Worm (Caenorhabditis elegans): ENCODE data around the gene F10E9.10.

F10E9.10 gene

ce11 chrIII:8293260-8293659, 26.8 kb downstream of the F10E9.10 start:
- TF ChIP-seq F57A8.1 (GFP tag; optimal IDR thresholded peaks at IDR 0.05) = no peak
- no peak for TF ChIP-seq B0035.1 (tag; optimal IDR thresholded peaks at IDR 0.05)
- TF ChIP-seq lsl-1 (GFP tag; optimal IDR thresholded peaks at IDR 0.05) = no peak
- TF ChIP-seq nhr-80 (tag; optimal IDR thresholded peaks at IDR 0.05) = peak; percentile 68
- no peak for TF ChIP-seq ceh-79 (tag; optimal IDR thresholded peaks at IDR 0.05)
- TF ChIP-seq madf-10 (tag; optimal IDR thresholded peaks at IDR 0.05) = no peak
- TF ChIP-seq unc-62 (GFP tag; optimal IDR thresholded peaks at IDR 0.05) = peak; percentile 42

ce11 chrIII:8291268-8292032, 28.6 kb downstream of the F10E9.10 start:
- TF ChIP-seq nhr-80 (tag; optimal IDR thresholded peaks at IDR 0.05) (peak; percentile 60), dox-1 (GFP tag; IDR thresholded peaks at IDR 0.05) (0 out of 2 replicates have a peak, but pooled peaks have one; percentile 22), lir-1 (GFP tag; conservative IDR thresholded peaks at IDR 0.05) (no peak)

- TF ChIP-seq K12H6.12 (tag; optimal IDR thresholded peaks at IDR 0.05) (no peak), hmg-1.2 (GFP tag; IDR thresholded peaks at IDR 0.05) (no peak), lin-40 (tag; optimal IDR thresholded peaks at IDR 0.05) (no peak), madf-10 (tag; optimal IDR thresholded peaks at IDR 0.05) (no peak), ceh-58 (GFP tag; IDR thresholded peaks at IDR 0.05) (no peak), ceh-79 (tag; optimal IDR thresholded peaks at IDR 0.05) (no peak), F10E7.11 (tag; optimal IDR thresholded peaks at IDR 0.05) (no peak), F37B4.10 (GFP tag; IDR thresholded peaks at IDR 0.05) (no peak)
Measured at ce11 chrIII:8289181-8289580, 30.9 kb downstream of the F10E9.10 start.

DNA sequence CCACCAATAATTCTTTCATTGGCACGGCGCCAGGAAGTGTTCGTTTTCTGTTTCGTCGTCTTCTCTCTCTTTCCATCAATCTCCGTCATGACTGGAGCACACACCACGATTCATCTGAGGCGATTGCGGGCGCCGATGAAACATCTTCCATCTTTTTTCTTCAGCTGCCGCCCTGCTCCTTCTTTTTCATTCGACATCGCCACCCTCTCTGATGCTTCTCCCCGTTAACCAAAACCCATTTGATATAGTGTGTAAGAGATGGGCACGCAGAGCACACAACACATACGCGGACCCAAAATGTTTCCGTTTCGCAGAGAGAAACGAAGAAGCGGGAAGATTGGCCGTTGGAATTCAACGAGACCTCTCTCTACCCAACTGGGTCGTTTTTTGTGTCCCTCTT, 32.6 kb downstream of the F10E9.10 start:
- no peak for TF ChIP-seq gei-17 (GFP tag; optimal IDR thresholded peaks at IDR 0.05)
- peak; percentile 46 for TF ChIP-seq K12H6.12 (tag; optimal IDR thresholded peaks at IDR 0.05)
- TF ChIP-seq let-607 (tag; optimal IDR thresholded peaks at IDR 0.05) = no peak
- 0 out of 2 replicates have a peak, but pooled peaks have one; percentile 15 for TF ChIP-seq hmg-1.2 (GFP tag; IDR thresholded peaks at IDR 0.05)
- no peak for TF ChIP-seq F57A8.1 (GFP tag; optimal IDR thresholded peaks at IDR 0.05)
- TF ChIP-seq lin-54 (GFP tag; optimal IDR thresholded peaks at IDR 0.05) = no peak

DNA sequence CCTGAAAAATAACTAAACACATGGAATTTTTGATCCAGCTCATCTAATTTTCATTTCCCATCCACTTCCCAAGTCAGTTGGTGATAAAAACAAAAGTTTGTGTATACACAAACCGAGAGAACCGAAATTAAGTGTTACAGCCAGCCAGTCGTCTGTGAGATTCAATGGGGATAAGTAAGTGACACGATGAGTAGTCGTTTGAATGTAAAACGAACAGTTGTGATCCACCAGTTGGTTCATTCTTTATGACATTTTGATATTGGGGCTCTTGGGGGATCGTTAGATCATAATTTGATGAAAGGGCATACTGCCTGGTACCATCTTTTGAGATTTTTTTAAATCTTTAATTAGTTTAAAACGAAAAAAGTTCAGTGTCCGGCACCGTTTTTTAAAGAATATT, 33.3 kb downstream of the F10E9.10 start:
- no peak for TF ChIP-seq F33H1.4 (GFP tag; IDR thresholded peaks at IDR 0.05)
- no peak for TF ChIP-seq lsy-27 (tag; optimal IDR thresholded peaks at IDR 0.05; ENCODE audit: borderline replicate concordance, insufficient read depth)
- no peak for TF ChIP-seq akir-1 (GFP tag; optimal IDR thresholded peaks at IDR 0.05)
- no peak for TF ChIP-seq madf-10 (tag; optimal IDR thresholded peaks at IDR 0.05)
- no peak for TF ChIP-seq D2030.7 (GFP tag; IDR thresholded peaks at IDR 0.05)
- TF ChIP-seq lsl-1 (GFP tag; optimal IDR thresholded peaks at IDR 0.05) = no peak

DNA sequence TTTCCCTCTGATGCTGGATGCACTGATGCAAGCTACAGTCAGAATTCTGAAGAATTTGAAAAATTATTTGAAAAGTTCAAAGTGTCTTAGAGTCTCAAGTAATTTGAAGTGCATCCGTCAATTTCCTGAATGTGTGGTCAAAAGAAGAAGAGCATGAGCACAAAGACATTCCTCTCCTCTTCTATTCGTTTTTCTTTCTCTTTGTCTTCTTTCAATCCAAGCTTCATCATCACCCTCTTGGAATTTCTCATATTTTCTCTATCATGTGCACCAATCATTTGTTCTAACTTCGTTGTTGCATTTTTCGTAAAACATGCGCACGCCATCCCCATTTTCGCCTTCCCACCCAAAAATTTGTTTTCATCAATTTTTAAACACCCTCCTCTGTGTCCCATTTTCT, 34.1 kb downstream of the F10E9.10 start:
- peak; percentile 18 for TF ChIP-seq ceh-27 (GFP tag; optimal IDR thresholded peaks at IDR 0.05)
- TF ChIP-seq F57C9.4 (tag; optimal IDR thresholded peaks at IDR 0.05) = no peak

DNA sequence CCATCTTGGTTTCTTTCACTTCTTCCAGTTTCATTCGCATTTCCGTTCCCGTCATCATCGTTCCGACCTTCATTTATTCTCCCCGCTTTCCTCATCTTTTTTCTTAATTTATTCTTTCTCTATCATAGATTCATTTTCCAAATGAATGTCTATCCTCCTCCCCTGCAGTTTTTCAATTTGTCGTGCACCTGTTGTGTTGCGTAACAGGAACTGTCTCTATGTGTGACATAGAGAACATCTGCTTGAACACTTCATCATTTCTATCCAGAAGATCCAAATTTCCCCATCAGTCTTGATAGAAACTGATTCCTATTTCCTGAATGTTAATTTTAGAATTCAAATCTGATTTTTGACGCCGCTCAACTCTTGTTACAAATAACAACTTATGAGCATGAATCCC, 36.6 kb downstream of the F10E9.10 start:
- no peak for TF ChIP-seq T26A5.8 (tag; optimal IDR thresholded peaks at IDR 0.05)
- TF ChIP-seq hsf-1 (GFP tag; IDR thresholded peaks at IDR 0.05) = no peak
- TF ChIP-seq let-607 (tag; optimal IDR thresholded peaks at IDR 0.05) = no peak
- no peak for TF ChIP-seq ztf-22 (GFP tag; optimal IDR thresholded peaks at IDR 0.05)
- TF ChIP-seq sea-2 (GFP tag; IDR thresholded peaks at IDR 0.05) = no peak
- no peak for TF ChIP-seq ztf-18 (tag; optimal IDR thresholded peaks at IDR 0.05)
- TF ChIP-seq Y56A3A.18 (GFP tag; IDR thresholded peaks at IDR 0.05) = no peak
- TF ChIP-seq lin-54 (GFP tag; optimal IDR thresholded peaks at IDR 0.05) = no peak
- TF ChIP-seq mcd-1 (GFP tag; IDR thresholded peaks at IDR 0.05) = no peak
- no peak for TF ChIP-seq ekl-4 (GFP tag; IDR thresholded peaks at IDR 0.05)
- no peak for TF ChIP-seq Y95B8A.8 (GFP tag; IDR thresholded peaks at IDR 0.05)
- no peak for TF ChIP-seq die-1 (tag; optimal IDR thresholded peaks at IDR 0.05)
- no peak for TF ChIP-seq nhr-179 (tag; optimal IDR thresholded peaks at IDR 0.05)
- TF ChIP-seq F33H1.4 (GFP tag; IDR thresholded peaks at IDR 0.05) = no peak
- no peak for TF ChIP-seq madf-6 (GFP tag; IDR thresholded peaks at IDR 0.05)
